Fruit fly (Drosophila melanogaster) S2 (cell line): ENCODE results near the gene RpS7.

ENCODE experiments used
- CG8478 ChIP-seq: fragments of >200 bp; optimal IDR thresholded peaks from 2 replicates; lab custom pipeline; 2018
- CTCF ChIP-seq, 2 experiments: fragments of >200 bp; optimal IDR thresholded peaks; 2 replicates each; lab custom pipeline; 2018

- TF ChIP-seq CG8478 (no peak), CTCF (optimal IDR thresholded peaks at IDR 0.05; lab: Kevin White, UChicago) (no peak)
Observed at dm6 chr3R:30164162-30164561, 44.7 kb downstream of the RpS7 start.
